Fruit fly (Drosophila melanogaster) whole organism, embryonic: ENCODE measurements around the gene AstC.
A peak's percentile ranks its signal among the peaks of the same experiment; 100 is the strongest.

ENCODE experiments used
- Antp ChIP-seq: fragments of 200-800 bp; sonication (Bioruptor generic); optimal IDR thresholded peaks from 3 replicates; lab custom pipeline; 2016; ENCODE audit warnings: missing biosample characterization, missing genetic modification characterization
- BtbVII ChIP-seq: fragments of 200-800 bp; sonication (Bioruptor generic); optimal IDR thresholded peaks from 3 replicates; lab custom pipeline; 2017; ENCODE audit warnings: missing biosample characterization, mild to moderate bottlenecking, missing genetic modification characterization
- CG1024 ChIP-seq: fragments of 200-800 bp; sonication (Bioruptor generic); IDR thresholded peaks from 2 replicates; pipeline ENCODE4 v1.3.6; 2022; ENCODE audit warnings: missing biosample characterization, missing genetic modification characterization
- CG10431 ChIP-seq: fragments of 200-800 bp; sonication (Bioruptor generic); optimal IDR thresholded peaks from 3 replicates; lab custom pipeline; 2018; ENCODE audit warnings: missing biosample characterization, mild to moderate bottlenecking, missing genetic modification characterization
- CG11247 ChIP-seq: fragments of 200-800 bp; sonication (Bioruptor generic); IDR thresholded peaks from 2 replicates; pipeline ENCODE4 v1.3.6; 2022; ENCODE audit warnings: missing biosample characterization, missing genetic modification characterization
- CG11696 ChIP-seq: fragments of 200-800 bp; sonication (Bioruptor generic); IDR thresholded peaks from 2 replicates; pipeline ENCODE4 v1.3.6; 2022; ENCODE audit warnings: missing biosample characterization, missing genetic modification characterization
- CG11723 ChIP-seq: fragments of 200-800 bp; sonication (Bioruptor generic); optimal IDR thresholded peaks from 2 replicates; lab custom pipeline; 2017; ENCODE audit warnings: missing biosample characterization, mild to moderate bottlenecking, missing genetic modification characterization
- CG12391 ChIP-seq: fragments of 200-800 bp; sonication (Bioruptor generic); optimal IDR thresholded peaks from 3 replicates; lab custom pipeline; 2018; ENCODE audit warnings: missing biosample characterization, mild to moderate bottlenecking, missing genetic modification characterization, moderate library complexity
- CG12942 ChIP-seq: fragments of 200-800 bp; sonication (Bioruptor generic); optimal IDR thresholded peaks from 3 replicates; lab custom pipeline; 2016; ENCODE audit warnings: missing biosample characterization, missing genetic modification characterization
- CG14014 ChIP-seq: fragments of 200-800 bp; sonication (Bioruptor generic); IDR thresholded peaks from 2 replicates; pipeline ENCODE4 v1.3.6; 2022; ENCODE audit warnings: missing biosample characterization, missing genetic modification characterization
- CG16815 ChIP-seq: fragments of 200-800 bp; sonication (Bioruptor generic); optimal IDR thresholded peaks from 3 replicates; lab custom pipeline; 2017; ENCODE audit warnings: missing biosample characterization, mild to moderate bottlenecking, missing genetic modification characterization
- CG18011 ChIP-seq: fragments of 200-800 bp; sonication (Bioruptor generic); optimal IDR thresholded peaks from 2 replicates; lab custom pipeline; 2017; ENCODE audit warnings: missing biosample characterization, missing genetic modification characterization, mild to moderate bottlenecking, moderate library complexity, missing genotype
- CG1832 ChIP-seq: fragments of 200-800 bp; sonication (Bioruptor generic); optimal IDR thresholded peaks from 2 replicates; lab custom pipeline; 2017; ENCODE audit warnings: missing biosample characterization, mild to moderate bottlenecking, missing genetic modification characterization, inconsistent platforms
- CG3065 ChIP-seq: fragments of 200-800 bp; sonication (Bioruptor generic); optimal IDR thresholded peaks from 2 replicates; lab custom pipeline; 2016; ENCODE audit warnings: missing biosample characterization, missing genetic modification characterization
- CG4360 ChIP-seq: fragments of 200-800 bp; sonication (Bioruptor generic); IDR thresholded peaks from 2 replicates; pipeline ENCODE4 v1.3.6; 2022; ENCODE audit warnings: missing biosample characterization, missing genetic modification characterization
- CG4707 ChIP-seq: fragments of 200-800 bp; sonication (Bioruptor generic); optimal IDR thresholded peaks from 2 replicates; lab custom pipeline; 2018; ENCODE audit warnings: missing biosample characterization, mild to moderate bottlenecking, missing genetic modification characterization, moderate library complexity
- CG4730 ChIP-seq: fragments of 200-800 bp; sonication (Bioruptor generic); IDR thresholded peaks from 2 replicates; pipeline ENCODE4 v1.3.6; 2022; ENCODE audit warnings: missing biosample characterization, missing genetic modification characterization
- CG5953 ChIP-seq: fragments of 200-800 bp; sonication (Bioruptor generic); IDR thresholded peaks from 2 replicates; pipeline ENCODE4 v1.3.6; 2022; ENCODE audit warnings: missing biosample characterization, missing genetic modification characterization
- CG6254 ChIP-seq: fragments of 200-800 bp; sonication (Bioruptor generic); optimal IDR thresholded peaks from 3 replicates; lab custom pipeline; 2017; ENCODE audit warnings: mild to moderate bottlenecking, missing biosample characterization, missing genetic modification reagents, missing genetic modification characterization
- CG8089 ChIP-seq: fragments of 200-800 bp; sonication (Bioruptor generic); optimal IDR thresholded peaks from 3 replicates; lab custom pipeline; 2016; ENCODE audit warnings: missing biosample characterization, missing genetic modification characterization
- CG8359 ChIP-seq: fragments of 200-800 bp; sonication (Bioruptor generic); optimal IDR thresholded peaks from 2 replicates; lab custom pipeline; 2017; ENCODE audit warnings: missing biosample characterization, mild to moderate bottlenecking, missing genetic modification characterization, borderline replicate concordance
- CG9727 ChIP-seq: fragments of 200-800 bp; sonication (Bioruptor generic); optimal IDR thresholded peaks from 3 replicates; lab custom pipeline; 2017; ENCODE audit warnings: missing biosample characterization, mild to moderate bottlenecking, missing genetic modification characterization
- D19B ChIP-seq: fragments of 200-800 bp; sonication (Bioruptor generic); optimal IDR thresholded peaks from 2 replicates; lab custom pipeline; 2017; ENCODE audit warnings: missing biosample characterization, mild to moderate bottlenecking, missing genetic modification characterization
- Drgx ChIP-seq: fragments of 200-800 bp; sonication (Bioruptor generic); IDR thresholded peaks from 2 replicates; pipeline ENCODE4 v1.3.6; 2022; ENCODE audit warnings: missing biosample characterization, missing genetic modification characterization
- ERR ChIP-seq: fragments of 200-800 bp; sonication (Bioruptor generic); optimal IDR thresholded peaks from 2 replicates; lab custom pipeline; 2016; ENCODE audit warnings: missing biosample characterization, missing genetic modification characterization
- Ets97D ChIP-seq: fragments of 200-800 bp; sonication (Bioruptor generic); optimal IDR thresholded peaks from 3 replicates; lab custom pipeline; 2016; ENCODE audit warnings: missing biosample characterization, missing genetic modification characterization
- Fer1 ChIP-seq: fragments of 200-800 bp; sonication (Bioruptor generic); optimal IDR thresholded peaks from 2 replicates; lab custom pipeline; 2017; ENCODE audit warnings: missing biosample characterization, mild to moderate bottlenecking, missing genetic modification characterization
- HLH4C ChIP-seq: fragments of 200-800 bp; sonication (Bioruptor generic); IDR thresholded peaks from 3 replicates; pipeline ENCODE4 v1.3.6; 2022; ENCODE audit warnings: missing biosample characterization, missing genetic modification characterization; ENCODE audit not compliant: partially characterized antibody
- Opbp ChIP-seq: fragments of 200-800 bp; sonication (Bioruptor generic); IDR thresholded peaks from 3 replicates; pipeline ENCODE4 v1.3.6; 2022; ENCODE audit warnings: missing biosample characterization, missing genetic modification characterization; ENCODE audit not compliant: partially characterized antibody
- Rx ChIP-seq: fragments of 200-800 bp; sonication (Bioruptor generic); IDR thresholded peaks from 2 replicates; pipeline ENCODE4 v1.3.6; 2022; ENCODE audit warnings: missing biosample characterization, missing genetic modification characterization
- Tbp ChIP-seq: fragments of >200 bp; optimal IDR thresholded peaks from 2 replicates; lab custom pipeline; 2018; ENCODE audit warnings: missing biosample characterization, missing genetic modification characterization
- Xbp1 ChIP-seq: fragments of 200-800 bp; sonication (Bioruptor generic); optimal IDR thresholded peaks from 3 replicates; lab custom pipeline; 2016; ENCODE audit warnings: missing biosample characterization, mild to moderate bottlenecking, missing genetic modification characterization
- ato ChIP-seq: fragments of 200-800 bp; sonication (Bioruptor generic); IDR thresholded peaks from 2 replicates; pipeline ENCODE4 v1.3.6; 2022; ENCODE audit warnings: missing biosample characterization, missing genetic modification characterization; ENCODE audit not compliant: partially characterized antibody
- bsh ChIP-seq, 2 experiments: fragments of 200-800 bp; sonication (Bioruptor generic); optimal IDR thresholded peaks; 2 replicates each; lab custom pipeline; 2017 to 2018; ENCODE audit warnings: mild to moderate bottlenecking in 2 of 2, missing biosample characterization in 2 of 2, missing genetic modification characterization in 2 of 2, moderate library complexity in 1 of 2
- chm ChIP-seq: fragments of 200-800 bp; sonication (Bioruptor generic); IDR thresholded peaks from 2 replicates; pipeline ENCODE4 v1.3.6; 2022; ENCODE audit warnings: missing biosample characterization, missing genetic modification characterization
- dati ChIP-seq: fragments of 200-800 bp; sonication (Bioruptor generic); IDR thresholded peaks from 2 replicates; pipeline ENCODE4 v1.3.6; 2022; ENCODE audit warnings: missing biosample characterization, missing genetic modification characterization
- ftz-f1 ChIP-seq: fragments of 200-800 bp; sonication (Bioruptor generic); optimal IDR thresholded peaks from 2 replicates; lab custom pipeline; 2016; ENCODE audit warnings: missing biosample characterization, missing genetic modification characterization
- fu2 ChIP-seq: fragments of 200-800 bp; sonication (Bioruptor generic); optimal IDR thresholded peaks from 2 replicates; lab custom pipeline; 2016; ENCODE audit warnings: missing biosample characterization, missing genetic modification characterization
- gce ChIP-seq: fragments of 200-800 bp; sonication (Bioruptor generic); IDR thresholded peaks from 3 replicates; pipeline ENCODE4 v1.3.6; 2022; ENCODE audit warnings: missing biosample characterization, missing genetic modification characterization
- gcm2 ChIP-seq: fragments of 200-800 bp; sonication (Bioruptor generic); optimal IDR thresholded peaks from 2 replicates; lab custom pipeline; 2016; ENCODE audit warnings: missing biosample characterization, missing genetic modification characterization
- gsb ChIP-seq: fragments of 200-800 bp; sonication (Bioruptor generic); IDR thresholded peaks from 2 replicates; pipeline ENCODE4 v1.3.6; 2022; ENCODE audit warnings: missing biosample characterization, missing genetic modification characterization
- lbe ChIP-seq: fragments of 200-800 bp; sonication (Bioruptor generic); optimal IDR thresholded peaks from 2 replicates; lab custom pipeline; 2016; ENCODE audit warnings: missing biosample characterization, mild to moderate bottlenecking, missing genetic modification characterization
- luna ChIP-seq: fragments of 200-800 bp; sonication (Bioruptor generic); optimal IDR thresholded peaks from 2 replicates; lab custom pipeline; 2016; ENCODE audit warnings: missing biosample characterization, missing genetic modification characterization
- nau ChIP-seq: fragments of 200-800 bp; sonication (Bioruptor generic); optimal IDR thresholded peaks from 3 replicates; lab custom pipeline; 2017; ENCODE audit warnings: missing biosample characterization, mild to moderate bottlenecking, missing genetic modification characterization, missing genetic modification reagents
- p53 ChIP-seq: fragments of 200-800 bp; sonication (Bioruptor generic); optimal IDR thresholded peaks from 2 replicates; lab custom pipeline; 2016; ENCODE audit warnings: missing biosample characterization, missing genetic modification characterization
- sc ChIP-seq, 3 experiments: fragments of >200 bp in 2 of 3; fragments of 200-800 bp in 1 of 3; sonication (Bioruptor generic) in 1 of 3; optimal IDR thresholded peaks; 2 replicates in 2 of 3; 3 replicates in 1 of 3; lab custom pipeline; 2017; ENCODE audit warnings: mild to moderate bottlenecking in 1 of 3, missing biosample characterization in 1 of 3, missing genetic modification characterization in 1 of 3, missing genetic modification reagents in 1 of 3
- ssp ChIP-seq: fragments of 200-800 bp; sonication (Bioruptor generic); IDR thresholded peaks from 2 replicates; pipeline ENCODE4 v1.3.6; 2022; ENCODE audit warnings: missing biosample characterization, missing genetic modification characterization
- tio ChIP-seq: fragments of 200-800 bp; sonication (Bioruptor generic); optimal IDR thresholded peaks from 2 replicates; lab custom pipeline; 2017; ENCODE audit warnings: missing biosample characterization, missing genetic modification characterization, inconsistent platforms
- unc-4 ChIP-seq: fragments of 200-800 bp; sonication (Bioruptor generic); IDR thresholded peaks from 2 replicates; pipeline ENCODE4 v1.3.6; 2022; ENCODE audit warnings: missing biosample characterization, missing genetic modification characterization; ENCODE audit not compliant: partially characterized antibody
- vnd ChIP-seq: fragments of 200-800 bp; sonication (Bioruptor generic); IDR thresholded peaks from 3 replicates; pipeline ENCODE4 v1.3.6; 2022; ENCODE audit warnings: missing biosample characterization, missing genetic modification characterization; ENCODE audit not compliant: partially characterized antibody

Gene AstC

DNA sequence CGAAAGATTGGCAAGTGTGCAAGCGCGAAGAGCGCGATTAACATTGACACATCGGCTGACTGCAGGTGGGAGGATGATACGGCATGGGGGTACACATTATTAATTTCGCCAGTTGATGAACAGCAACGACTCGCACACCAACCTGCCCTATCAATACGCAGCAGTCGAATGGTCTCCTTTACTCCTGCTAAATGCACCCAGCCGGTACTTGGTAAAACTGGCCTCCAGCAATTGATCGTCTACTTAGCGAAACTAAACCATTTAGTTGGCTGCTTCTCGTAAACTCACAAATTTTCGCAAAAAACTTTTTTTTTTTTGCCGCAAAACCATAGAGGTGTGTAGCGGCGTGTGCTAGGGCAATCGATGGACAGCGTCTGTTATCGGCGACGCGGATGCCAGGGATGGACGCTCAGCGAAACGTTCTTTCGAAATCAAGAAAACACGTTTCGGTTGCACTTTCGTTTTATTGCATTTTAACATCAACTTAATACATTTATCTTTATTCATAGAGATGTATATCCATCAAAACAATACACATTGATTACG lies 19.4 kb upstream of the AstC start, which contains the start of gene Ge-1 (continued):
- TF ChIP-seq CG1832, result no peak
- TF ChIP-seq sc (optimal IDR thresholded peaks at IDR 0.05; lab: Kevin White, UChicago), result no peak
- no peak for TF ChIP-seq sc (GFP tag; optimal IDR thresholded peaks at IDR 0.05; lab: Kevin White, UChicago)
- TF ChIP-seq ftz-f1 (GFP tag; lab: Kevin White, UChicago), result peak; percentile 3
- no peak for TF ChIP-seq BtbVII (GFP tag; lab: Kevin White, UChicago)
- TF ChIP-seq CG8089 (GFP tag; lab: Kevin White, UChicago), result no peak
- peak; percentile 53; the same call in 2 of the 3 replicates for TF ChIP-seq Opbp (GFP tag; lab: Robert Waterston, UW)
- no peak for TF ChIP-seq CG9727 (GFP tag; lab: Kevin White, UChicago)
- TF ChIP-seq CG12391 (tag; lab: Kevin White, UChicago), result no peak
- TF ChIP-seq ERR (GFP tag; lab: Kevin White, UChicago), result no peak
- no peak for TF ChIP-seq nau (GFP tag; lab: Kevin White, UChicago)
- TF ChIP-seq gce (GFP tag; lab: Robert Waterston, UW), result no peak
- no peak for TF ChIP-seq dati
- no peak for TF ChIP-seq CG11247 (GFP tag; lab: Robert Waterston, UW)
- no peak for TF ChIP-seq chm (GFP tag; lab: Robert Waterston, UW)
- TF ChIP-seq Tbp (GFP tag; lab: Kevin White, UChicago), result no peak
- no peak for TF ChIP-seq Xbp1 (GFP tag; lab: Kevin White, UChicago)
- TF ChIP-seq gsb (GFP tag; lab: Robert Waterston, UW), result no peak
- TF ChIP-seq tio (GFP tag; lab: Kevin White, UChicago), result no peak
- peak; percentile 49; the same call in 1 of the 2 replicates for TF ChIP-seq unc-4 (GFP tag; lab: Robert Waterston, UW)
- TF ChIP-seq lbe (GFP tag; lab: Kevin White, UChicago), result no peak
- no peak for TF ChIP-seq Antp (GFP tag; lab: Kevin White, UChicago)
- TF ChIP-seq ato (GFP tag; lab: Robert Waterston, UW), result no peak
- no peak for TF ChIP-seq CG18011 (GFP tag; lab: Kevin White, UChicago)
- TF ChIP-seq fu2 (GFP tag; lab: Kevin White, UChicago), result no peak
- TF ChIP-seq CG4730, result no peak
- no peak for TF ChIP-seq CG4360
- no peak for TF ChIP-seq p53 (GFP tag; lab: Kevin White, UChicago)
- TF ChIP-seq CG10431, result no peak
- TF ChIP-seq gcm2 (GFP tag; lab: Kevin White, UChicago), result no peak
- no peak for TF ChIP-seq CG6254
- TF ChIP-seq CG3065 (GFP tag; lab: Kevin White, UChicago), result no peak
- peak; percentile 43; the same call in 1 of the 3 replicates for TF ChIP-seq vnd (GFP tag; lab: Robert Waterston, UW)
- TF ChIP-seq CG8359 (GFP tag; lab: Kevin White, UChicago), result no peak
- no peak for TF ChIP-seq ssp (GFP tag; lab: Robert Waterston, UW)
- no peak for TF ChIP-seq luna (GFP tag; lab: Kevin White, UChicago)
- no peak for TF ChIP-seq Drgx
- no peak for TF ChIP-seq CG11696 (GFP tag; lab: Robert Waterston, UW)
- peak; percentile 18; the same call in 1 of the 2 replicates for TF ChIP-seq CG14014 (GFP tag; lab: Robert Waterston, UW)
- TF ChIP-seq CG1024, result no peak
- peak; percentile 48; the same call in 2 of the 3 replicates for TF ChIP-seq HLH4C (GFP tag; lab: Robert Waterston, UW)
- no peak for TF ChIP-seq CG12942 (GFP tag; lab: Kevin White, UChicago)
- TF ChIP-seq bsh (GFP tag; optimal IDR thresholded peaks at IDR 0.05; lab: Kevin White, UChicago), result no peak
- TF ChIP-seq D19B (GFP tag; lab: Kevin White, UChicago), result no peak
- TF ChIP-seq CG11723 (GFP tag; lab: Kevin White, UChicago), result no peak
- peak; percentile 26 for TF ChIP-seq Ets97D (GFP tag; lab: Kevin White, UChicago)
- no peak for TF ChIP-seq Fer1 (GFP tag; lab: Kevin White, UChicago)
- TF ChIP-seq Rx (GFP tag; lab: Robert Waterston, UW), result no peak
- TF ChIP-seq CG4707, result no peak
- TF ChIP-seq CG5953 (GFP tag; lab: Robert Waterston, UW), result no peak
- TF ChIP-seq CG16815 (GFP tag; lab: Kevin White, UChicago), result no peak
